Worm (Caenorhabditis elegans) whole organism, L3 larva: Measurements from ENCODE around the gene T24D5.1.

Experiments used
- ZK546.5 ChIP-seq: sonication (generic microtip); optimal IDR thresholded peaks from 2 replicates; lab custom pipeline; 2017; ENCODE audit warnings: missing biosample characterization, missing genetic modification characterization
- ama-1 ChIP-seq: fragments of 150-350 bp; optimal IDR thresholded peaks from 2 replicates; lab custom pipeline; 2018
- ceh-9 ChIP-seq: sonication (generic microtip); optimal IDR thresholded peaks from 2 replicates; lab custom pipeline; 2018; ENCODE audit warnings: missing biosample characterization, missing genetic modification characterization
- elt-3 ChIP-seq, 3 experiments: fragments of 150-350 bp in 1 of 3; sonication (generic microtip) in 2 of 3; optimal IDR thresholded peaks; 2 replicates in 2 of 3; 4 replicates in 1 of 3; lab custom pipeline; 2014 to 2017; ENCODE audit warnings: missing biosample characterization in 3 of 3, missing genetic modification characterization in 3 of 3
- nhr-12 ChIP-seq: fragments of 150-350 bp; optimal IDR thresholded peaks from 2 replicates; lab custom pipeline; 2014; ENCODE audit warnings: missing biosample characterization, missing genetic modification characterization
- nhr-76 ChIP-seq: fragments of 150-350 bp; sonication (generic microtip); optimal IDR thresholded peaks from 5 replicates; lab custom pipeline; 2014; ENCODE audit warnings: missing biosample characterization, missing genetic modification characterization
- pha-4 ChIP-seq: fragments of 150-350 bp; optimal IDR thresholded peaks from 2 replicates; lab custom pipeline; 2014; ENCODE audit warnings: missing biosample characterization, missing genetic modification reagents, missing genetic modification characterization
- skn-1 ChIP-seq: fragments of 150-350 bp; optimal IDR thresholded peaks from 2 replicates; lab custom pipeline; 2014; ENCODE audit warnings: missing biosample characterization, missing genetic modification characterization
- ztf-4 ChIP-seq: fragments of 150-350 bp; optimal IDR thresholded peaks from 2 replicates; lab custom pipeline; 2014; ENCODE audit warnings: missing biosample characterization, missing genetic modification characterization

- TF ChIP-seq pha-4 = no peak
- no peak for TF ChIP-seq nhr-12
- TF ChIP-seq ZK546.5 (tag; lab: Kevin White, UChicago) = no peak
- TF ChIP-seq ztf-4 (tag; lab: Kevin White, UChicago) = no peak
- no peak for TF ChIP-seq elt-3 (tag; optimal IDR thresholded peaks at IDR 0.05; lab: Kevin White, UChicago)
- no peak for TF ChIP-seq skn-1 (tag; lab: Kevin White, UChicago)
- TF ChIP-seq ceh-9 (tag; lab: Kevin White, UChicago) = no peak
- TF ChIP-seq nhr-76 (tag; lab: Kevin White, UChicago) = no peak
- TF ChIP-seq ama-1 (lab: Kevin White, UChicago) = no peak
Observed at ce11 chrX:12546804-12547203, 27.8 kb upstream of the T24D5.1 start.
